Worm (Caenorhabditis elegans) whole organism, L1 larva: ENCODE measurements around the gene Y73C8B.3.

Experiments used
- alr-1 ChIP-seq: fragments of 200-800 bp; sonication (Bioruptor generic); optimal IDR thresholded peaks from 2 replicates; lab custom pipeline; 2018; ENCODE audit warnings: borderline replicate concordance, mild to moderate bottlenecking, missing genetic modification characterization, missing compliant biosample characterization
- aly-2 ChIP-seq: fragments of 150-350 bp; optimal IDR thresholded peaks from 2 replicates; lab custom pipeline; 2014; ENCODE audit warnings: missing biosample characterization, missing genetic modification characterization
- ama-1 ChIP-seq: fragments of 150-350 bp; optimal IDR thresholded peaks from 2 replicates; lab custom pipeline; 2014
- blmp-1 ChIP-seq: fragments of 150-350 bp; optimal IDR thresholded peaks from 2 replicates; lab custom pipeline; 2014; ENCODE audit warnings: missing biosample characterization, missing genetic modification characterization
- dpl-1 ChIP-seq, 3 experiments: fragments of 150-350 bp in 2 of 3; sonication (generic microtip) in 1 of 3; optimal IDR thresholded peaks; 2 replicates each; lab custom pipeline; 2014 to 2017; ENCODE audit warnings: missing biosample characterization in 3 of 3, missing genetic modification characterization in 3 of 3, missing genetic modification reagents in 3 of 3
- egl-27 ChIP-seq, 2 experiments: fragments of 150-350 bp in 1 of 2; sonication (generic microtip); optimal IDR thresholded peaks; 3 replicates each; lab custom pipeline; 2017 to 2018; ENCODE audit warnings: missing biosample characterization in 2 of 2, missing genetic modification characterization in 2 of 2, missing genetic modification reagents in 2 of 2
- isw-1 ChIP-seq: fragments of 200-800 bp; sonication (Bioruptor generic); IDR thresholded peaks from 2 replicates; pipeline ENCODE4 v1.3.6; 2022; ENCODE audit warnings: missing genetic modification characterization, missing compliant biosample characterization
- lin-15B ChIP-seq: fragments of 150-350 bp; sonication (generic microtip); optimal IDR thresholded peaks from 3 replicates; lab custom pipeline; 2014; ENCODE audit warnings: missing biosample characterization, missing genetic modification characterization
- mep-1 ChIP-seq: fragments of 150-350 bp; optimal IDR thresholded peaks from 2 replicates; lab custom pipeline; 2014; ENCODE audit warnings: missing biosample characterization, missing genetic modification characterization
- nhr-28 ChIP-seq: fragments of 150-350 bp; optimal IDR thresholded peaks from 2 replicates; lab custom pipeline; 2014; ENCODE audit warnings: missing biosample characterization, missing genetic modification characterization
- nhr-47 ChIP-seq: sonication (generic microtip); optimal IDR thresholded peaks from 2 replicates; lab custom pipeline; 2016; ENCODE audit warnings: mild to moderate bottlenecking, missing genetic modification characterization, moderate library complexity, missing compliant biosample characterization
- nhr-90 ChIP-seq: sonication (generic microtip); optimal IDR thresholded peaks from 2 replicates; lab custom pipeline; 2016; ENCODE audit warnings: mild to moderate bottlenecking, missing genetic modification characterization, missing compliant biosample characterization; ENCODE audit not compliant: poor library complexity
- pqm-1 ChIP-seq: sonication (generic microtip); optimal IDR thresholded peaks from 3 replicates; lab custom pipeline; 2017; ENCODE audit warnings: missing biosample characterization, missing genetic modification characterization
- ztf-11 ChIP-seq, 2 experiments: sonication (generic microtip); optimal IDR thresholded peaks; 2 replicates each; lab custom pipeline; 2016 to 2017; ENCODE audit warnings: missing genetic modification characterization in 2 of 2, missing biosample characterization in 1 of 2, missing compliant biosample characterization in 1 of 2

ce11 chrV:3158379-3158778 lies 34.7 kb downstream of the Y73C8B.3 start:
- TF ChIP-seq mep-1 (tag; lab: Kevin White, UChicago) (no peak), nhr-47 (tag; lab: Kevin White, UChicago) (no peak), egl-27 (tag; optimal IDR thresholded peaks at IDR 0.05; lab: Kevin White, UChicago) (no peak), dpl-1 (GFP tag; optimal IDR thresholded peaks at IDR 0.05; lab: Kevin White, UChicago) (no peak), ama-1 (lab: Kevin White, UChicago) (no peak), blmp-1 (tag; lab: Kevin White, UChicago) (no peak), aly-2 (no peak), alr-1 (tag; lab: Kevin White, UChicago) (no peak), nhr-28 (tag; lab: Kevin White, UChicago) (no peak), pqm-1 (tag; lab: Kevin White, UChicago) (no peak), lin-15B (tag; lab: Kevin White, UChicago) (no peak), isw-1 (GFP tag; lab: Robert Waterston, UW) (no peak), nhr-90 (tag; lab: Kevin White, UChicago) (no peak), ztf-11 (tag; optimal IDR thresholded peaks at IDR 0.05; lab: Kevin White, UChicago) (no peak)
